Worm (Caenorhabditis elegans) whole organism, L4/young adult: ENCODE measurements around the gene srg-62.

Experiments
- W03F9.2 ChIP-seq: fragments of 150-350 bp; optimal IDR thresholded peaks from 2 replicates; lab custom pipeline; 2014; ENCODE audit warnings: missing biosample characterization, missing genetic modification characterization
- dao-5 ChIP-seq: sonication (generic microtip); optimal IDR thresholded peaks from 2 replicates; lab custom pipeline; 2016; ENCODE audit warnings: missing genotype, missing genetic modification characterization, moderate library complexity, missing compliant biosample characterization
- him-1 ChIP-seq: sonication (generic microtip); optimal IDR thresholded peaks from 2 replicates; lab custom pipeline; 2016; ENCODE audit warnings: missing genotype, missing genetic modification reagents, missing genetic modification characterization, missing compliant biosample characterization

Gene srg-62

DNA sequence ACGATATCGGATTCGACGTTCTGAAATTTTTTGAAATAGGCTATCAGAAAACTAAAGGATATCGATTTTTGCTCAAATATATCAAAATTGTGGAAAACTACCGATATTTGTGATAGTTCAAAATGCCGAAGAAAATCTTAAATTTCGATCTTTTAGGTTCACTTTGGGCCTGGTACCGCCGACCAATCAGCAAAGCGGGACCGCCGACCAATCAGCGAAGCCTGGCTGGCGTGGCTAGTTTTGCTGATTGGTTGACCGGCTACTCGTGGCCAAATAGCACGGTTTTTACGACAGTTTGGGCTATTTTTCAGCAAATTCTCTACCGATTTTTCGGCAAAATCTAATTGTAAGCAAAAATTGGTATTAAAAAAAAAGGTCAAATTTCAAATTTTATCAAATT lies 32.0 kb downstream of the srg-62 start:
- no peak for TF ChIP-seq dao-5 (tag; lab: Kevin White, UChicago)
- TF ChIP-seq W03F9.2, result no peak
- TF ChIP-seq him-1 (tag; lab: Kevin White, UChicago), result no peak

DNA sequence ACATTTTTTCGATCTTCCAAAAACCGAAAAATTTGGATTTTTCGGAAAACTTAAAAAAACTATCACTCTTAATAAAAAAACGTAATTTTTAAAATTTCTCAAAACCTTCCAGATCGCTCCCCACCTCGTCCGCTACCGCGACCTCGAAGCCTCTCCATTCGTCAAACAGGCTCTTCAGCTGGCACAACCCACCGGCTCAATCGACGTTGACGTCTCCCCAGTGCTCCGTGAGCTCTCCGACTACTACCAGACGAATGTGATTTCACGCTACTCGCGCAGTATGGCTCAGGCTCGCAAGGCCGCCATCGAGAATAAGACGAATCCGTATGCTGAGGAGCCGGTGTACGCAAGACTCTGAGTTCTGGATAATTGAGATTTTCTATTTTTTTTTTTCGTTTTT lies 35.8 kb downstream of the srg-62 start:
- TF ChIP-seq dao-5 (tag; lab: Kevin White, UChicago) (no peak), him-1 (tag; lab: Kevin White, UChicago) (no peak), W03F9.2 (no peak)

DNA sequence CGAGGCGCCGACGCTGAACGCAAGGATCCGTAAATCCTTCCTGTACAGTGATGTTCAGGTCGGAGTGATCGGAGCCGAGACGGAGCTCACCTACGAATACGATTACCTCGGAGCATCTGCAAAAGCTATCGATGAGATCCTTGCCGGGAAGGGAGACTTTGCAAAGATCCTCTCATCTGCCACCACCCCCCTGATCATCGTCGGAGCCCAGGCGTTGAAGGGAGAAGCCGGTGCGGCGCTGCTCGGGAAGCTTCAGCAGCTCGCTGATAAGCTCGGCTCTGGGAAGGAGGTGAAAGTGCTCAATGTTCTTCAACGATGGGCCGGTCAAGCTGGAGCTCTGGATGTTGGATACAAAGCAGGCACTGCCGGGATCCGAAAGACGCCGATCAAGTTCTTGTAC lies 38.9 kb downstream of the srg-62 start:
- TF ChIP-seq W03F9.2, result no peak
- TF ChIP-seq him-1 (tag; lab: Kevin White, UChicago), result no peak
- TF ChIP-seq dao-5 (tag; lab: Kevin White, UChicago), result no peak

DNA sequence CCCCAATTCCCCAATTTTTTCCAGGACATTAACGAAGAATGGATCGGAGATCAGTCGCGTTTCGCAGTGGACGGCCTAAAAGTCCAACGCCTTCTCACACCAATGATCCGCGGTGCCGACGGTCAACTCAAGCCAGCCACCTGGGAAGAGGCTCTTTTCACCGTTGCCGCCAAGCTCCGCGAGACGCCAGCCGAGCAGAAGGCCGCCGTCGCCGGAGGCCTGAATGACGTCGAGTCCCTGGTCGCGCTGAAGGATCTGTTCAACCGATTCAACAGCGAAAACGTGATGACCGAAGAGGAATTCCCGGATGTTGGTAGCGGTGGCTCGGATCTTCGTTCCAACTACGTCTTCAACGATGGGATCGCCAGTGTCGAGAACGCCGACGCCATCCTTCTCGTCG lies 39.3 kb downstream of the srg-62 start:
- TF ChIP-seq dao-5 (tag; lab: Kevin White, UChicago), result no peak
- no peak for TF ChIP-seq him-1 (tag; lab: Kevin White, UChicago)
- TF ChIP-seq W03F9.2, result no peak

DNA sequence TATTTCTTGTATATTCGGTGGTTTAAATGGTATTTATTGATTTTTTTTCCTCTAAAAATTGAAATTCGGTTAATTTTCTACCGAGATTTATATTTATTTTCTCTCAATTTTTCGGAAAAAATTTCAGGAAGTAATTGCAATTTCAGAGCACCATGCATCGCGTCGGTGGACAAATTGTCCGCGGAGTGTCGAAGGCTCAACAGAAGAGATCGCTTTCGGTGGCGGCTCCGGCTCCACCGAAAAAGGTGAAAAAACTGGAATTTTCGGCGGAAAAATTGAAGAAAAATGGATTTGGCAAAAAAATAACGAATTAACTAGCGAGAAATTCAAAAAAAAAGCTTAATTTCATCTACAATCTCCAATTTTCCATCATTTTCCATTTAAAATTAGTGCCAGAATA lies 43.4 kb downstream of the srg-62 start, which contains the start of gene nuo-5:
nuo-5 (plus strand) TSS at position 147 of the 400 bp plus-strand sequence.
- no peak for TF ChIP-seq dao-5 (tag; lab: Kevin White, UChicago)
- no peak for TF ChIP-seq him-1 (tag; lab: Kevin White, UChicago)
- no peak for TF ChIP-seq W03F9.2

DNA sequence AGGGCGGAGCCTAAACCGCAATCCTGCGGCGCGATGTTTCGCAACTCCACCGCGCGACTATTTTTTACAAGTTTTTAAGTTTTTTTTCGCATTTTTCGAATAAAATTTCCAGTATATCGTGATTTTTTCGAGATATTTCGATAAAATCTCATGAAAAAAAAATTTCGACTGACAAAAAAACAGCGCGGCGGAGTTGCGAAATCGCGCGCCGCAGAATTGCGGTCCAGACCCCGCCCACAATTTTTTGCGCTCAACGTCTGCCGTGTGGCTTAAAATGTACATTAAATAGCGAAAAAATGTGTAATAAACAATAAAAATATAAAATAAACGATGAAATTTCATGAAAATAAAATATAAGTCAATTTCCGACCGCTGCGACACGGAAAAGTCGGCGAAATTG lies 44.5 kb downstream of the srg-62 start:
- TF ChIP-seq him-1 (tag; lab: Kevin White, UChicago) (no peak), W03F9.2 (no peak), dao-5 (tag; lab: Kevin White, UChicago) (no peak)

DNA sequence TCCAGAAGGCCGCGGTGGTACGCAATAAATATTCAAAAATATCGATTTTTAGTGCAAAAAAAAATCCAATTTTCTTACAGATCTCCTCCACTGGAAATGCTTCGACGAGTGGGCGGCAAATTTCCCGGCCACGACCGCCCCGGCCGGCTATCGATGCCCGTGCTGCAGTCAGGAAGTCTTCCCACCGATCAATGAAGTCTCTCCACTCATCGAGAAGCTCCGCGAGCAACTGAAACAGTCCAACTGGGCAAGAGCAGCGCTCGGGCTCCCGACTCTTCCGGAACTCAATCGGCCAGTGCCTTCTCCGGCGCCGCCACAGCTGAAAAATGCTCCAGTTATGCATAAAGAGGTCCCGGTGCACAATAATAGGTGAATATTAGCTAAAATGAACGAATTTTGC lies 46.3 kb downstream of the srg-62 start, which contains the start of gene Y45G12B.3:
Y45G12B.3 (minus strand) TSS at position 320 of the 400 bp plus-strand sequence.
- TF ChIP-seq dao-5 (tag; lab: Kevin White, UChicago) (no peak), W03F9.2 (no peak), him-1 (tag; lab: Kevin White, UChicago) (no peak)

DNA sequence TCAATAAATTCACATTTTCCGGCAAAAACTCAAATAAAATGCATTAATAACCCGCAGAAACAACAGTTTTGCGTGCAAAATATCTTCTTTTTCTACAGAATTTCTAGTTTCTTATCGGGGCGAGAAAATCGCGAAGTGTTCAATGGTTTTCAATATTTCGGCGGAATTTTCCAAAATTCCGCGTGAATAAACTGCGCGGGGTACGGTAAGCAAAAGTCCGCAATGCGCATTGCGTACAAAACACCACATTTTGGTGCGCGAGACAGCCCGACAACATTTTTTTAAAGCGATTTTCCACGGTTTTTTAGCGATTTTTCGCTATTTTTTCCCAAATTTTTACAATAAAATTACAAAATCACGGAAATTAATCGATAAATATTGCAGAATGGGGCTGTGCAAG lies 47.8 kb downstream of the srg-62 start, which contains the start of gene Y45G12B.2:
Y45G12B.2 (plus strand) TSS at position 383 of the 400 bp plus-strand sequence.
- TF ChIP-seq dao-5 (tag; lab: Kevin White, UChicago) (no peak), W03F9.2 (peak; percentile 43), him-1 (tag; lab: Kevin White, UChicago) (no peak)

DNA sequence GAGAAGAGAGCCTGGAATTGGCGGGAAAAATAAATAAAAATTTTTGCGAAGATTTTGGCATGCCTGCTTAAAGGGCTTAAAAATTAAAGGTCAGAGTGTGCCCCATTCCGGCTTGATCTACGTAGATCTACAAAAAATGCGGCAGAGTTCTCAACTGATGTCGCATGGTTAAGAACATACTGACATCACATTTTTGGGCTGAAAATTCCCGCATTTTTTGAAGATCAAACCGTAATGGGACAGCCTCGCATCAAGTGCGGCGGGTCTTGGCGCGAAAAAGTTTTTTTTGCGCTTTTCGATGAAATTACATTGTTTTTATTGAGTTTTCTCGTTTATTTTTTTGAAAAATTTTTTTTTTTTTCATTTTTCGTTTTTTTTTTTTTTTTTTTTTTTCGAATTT lies 51.2 kb downstream of the srg-62 start:
- TF ChIP-seq dao-5 (tag; lab: Kevin White, UChicago) (no peak), him-1 (tag; lab: Kevin White, UChicago) (no peak), W03F9.2 (no peak)

DNA sequence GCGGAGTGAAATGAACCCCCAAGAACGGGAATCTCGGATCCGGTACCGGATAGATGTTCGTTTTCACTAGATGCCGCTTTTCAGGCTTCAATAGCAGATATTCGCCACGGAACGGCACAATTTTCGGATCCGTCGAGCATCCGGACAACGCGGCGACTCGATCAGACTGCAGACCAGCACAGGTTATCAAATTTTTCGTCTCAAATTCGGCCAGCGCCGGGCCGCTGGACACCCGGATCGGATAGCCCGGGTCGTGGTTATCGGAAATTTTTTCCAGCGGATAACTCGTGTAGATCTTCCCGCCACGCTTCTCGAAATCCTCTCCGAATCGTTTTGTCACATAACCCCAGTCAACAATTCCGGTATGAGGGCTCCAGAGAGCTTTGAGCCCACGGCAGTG lies 51.7 kb downstream of the srg-62 start:
- TF ChIP-seq him-1 (tag; lab: Kevin White, UChicago) (no peak), W03F9.2 (no peak), dao-5 (tag; lab: Kevin White, UChicago) (no peak)
